Worm (Caenorhabditis elegans) whole organism, mixed stage, embryonic: ENCODE data around the gene srw-34.

ENCODE experiments used
- elt-1 ChIP-seq: sonication (generic microtip); optimal IDR thresholded peaks from 2 replicates; lab custom pipeline; 2017; ENCODE audit warnings: missing genetic modification characterization, mild to moderate bottlenecking, missing compliant biosample characterization, antibody characterized with exemption, moderate library complexity, borderline replicate concordance; ENCODE audit not compliant: insufficient read depth
- nhr-12 ChIP-seq: fragments of 150-350 bp; optimal IDR thresholded peaks from 2 replicates; lab custom pipeline; 2014; ENCODE audit warnings: missing biosample characterization, missing genetic modification characterization
- nhr-237 ChIP-seq: fragments of 150-350 bp; optimal IDR thresholded peaks from 2 replicates; lab custom pipeline; 2014; ENCODE audit warnings: missing biosample characterization, missing genetic modification characterization
- nhr-76 ChIP-seq: sonication (generic microtip); optimal IDR thresholded peaks from 2 replicates; lab custom pipeline; 2017; ENCODE audit warnings: missing biosample characterization, missing genetic modification characterization
- snpc-4 ChIP-seq: fragments of 150-350 bp; optimal IDR thresholded peaks from 2 replicates; lab custom pipeline; 2014; ENCODE audit warnings: missing biosample characterization, missing genetic modification characterization

DNA sequence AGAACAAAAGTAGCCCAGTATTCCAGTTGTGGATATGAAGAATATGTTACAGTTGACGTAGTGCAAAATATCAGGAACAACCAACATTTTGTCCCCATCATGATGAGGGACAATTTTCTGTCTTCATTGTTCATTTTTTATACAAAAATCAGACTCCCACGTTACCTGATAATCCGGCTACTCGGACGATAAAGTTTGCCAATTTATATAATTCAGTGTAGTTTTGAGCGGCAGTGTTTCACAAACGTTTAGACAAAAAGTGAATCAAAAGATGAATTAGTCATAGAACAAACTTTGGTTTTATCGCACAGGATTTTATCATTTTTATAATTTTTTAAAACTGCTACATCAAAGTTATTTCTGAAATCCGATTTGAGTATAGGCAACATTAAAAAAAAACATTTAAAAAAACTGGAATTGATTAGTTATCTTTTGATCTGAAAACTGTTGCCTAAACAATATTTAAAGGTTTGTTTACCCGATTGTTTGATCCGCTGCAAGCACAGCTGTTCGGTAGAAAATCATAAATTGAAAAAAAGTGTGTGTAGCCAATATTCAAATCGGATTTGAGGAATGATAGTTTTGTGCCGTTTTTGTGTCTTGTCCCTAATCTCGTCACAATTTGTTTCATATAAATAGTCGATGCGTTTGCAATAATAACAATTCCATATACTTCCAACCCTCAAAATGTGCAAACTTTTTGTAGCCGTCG is 41.1 kb downstream of the srw-34 start, which contains the start of the genes F57E7.4 and spig-6:
- TF ChIP-seq nhr-12: no peak
- no peak for TF ChIP-seq nhr-76 (tag; lab: Kevin White, UChicago)
- no peak for TF ChIP-seq snpc-4 (tag; lab: Kevin White, UChicago)
- TF ChIP-seq elt-1 (tag; lab: Kevin White, UChicago): no peak
- TF ChIP-seq nhr-237: no peak
